Fruit fly (Drosophila melanogaster) whole organism, embryonic: ENCODE results near the gene CG13949.

Experiments
- Bdp1 ChIP-seq: fragments of 200-800 bp; sonication (Bioruptor generic); optimal IDR thresholded peaks from 3 replicates; lab custom pipeline; 2016; ENCODE audit warnings: missing biosample characterization, missing genetic modification characterization
- CG10274 ChIP-seq: fragments of 200-800 bp; sonication (Bioruptor generic); optimal IDR thresholded peaks from 3 replicates; lab custom pipeline; 2017; ENCODE audit warnings: missing biosample characterization, mild to moderate bottlenecking, missing genetic modification characterization
- CG11504 ChIP-seq: fragments of 200-800 bp; sonication (Bioruptor generic); optimal IDR thresholded peaks from 3 replicates; lab custom pipeline; 2019; ENCODE audit warnings: missing biosample characterization, mild to moderate bottlenecking, missing genetic modification characterization, moderate library complexity
- CG12219 ChIP-seq: fragments of 200-800 bp; sonication (Bioruptor generic); optimal IDR thresholded peaks from 3 replicates; lab custom pipeline; 2018; ENCODE audit warnings: missing biosample characterization, mild to moderate bottlenecking, missing genetic modification characterization
- CG12769 ChIP-seq: fragments of 200-800 bp; sonication (Bioruptor generic); optimal IDR thresholded peaks from 2 replicates; lab custom pipeline; 2019; ENCODE audit warnings: missing biosample characterization, mild to moderate bottlenecking, missing genetic modification characterization, moderate library complexity
- CG14441 ChIP-seq: fragments of 200-800 bp; sonication (Bioruptor generic); IDR thresholded peaks from 2 replicates; pipeline ENCODE4 v1.3.6; 2022; ENCODE audit warnings: missing biosample characterization, missing genetic modification characterization
- CG15011 ChIP-seq: fragments of 200-800 bp; sonication (Bioruptor generic); optimal IDR thresholded peaks from 3 replicates; lab custom pipeline; 2018; ENCODE audit warnings: missing biosample characterization, mild to moderate bottlenecking, missing genetic modification characterization
- CG15073 ChIP-seq: fragments of 200-800 bp; sonication (Bioruptor generic); optimal IDR thresholded peaks from 2 replicates; lab custom pipeline; 2016; ENCODE audit warnings: missing biosample characterization, missing genetic modification characterization
- CG16863 ChIP-seq: fragments of 200-800 bp; sonication (Bioruptor generic); optimal IDR thresholded peaks from 3 replicates; lab custom pipeline; 2016; ENCODE audit warnings: missing biosample characterization, missing genetic modification characterization
- CG17186 ChIP-seq: fragments of 200-800 bp; sonication (Bioruptor generic); optimal IDR thresholded peaks from 3 replicates; lab custom pipeline; 2017; ENCODE audit warnings: missing biosample characterization, missing genetic modification reagents, missing genetic modification characterization
- CG1832 ChIP-seq: fragments of 200-800 bp; sonication (Bioruptor generic); optimal IDR thresholded peaks from 2 replicates; lab custom pipeline; 2017; ENCODE audit warnings: missing biosample characterization, mild to moderate bottlenecking, missing genetic modification characterization, inconsistent platforms
- CG2120 ChIP-seq: fragments of 200-800 bp; sonication (Bioruptor generic); optimal IDR thresholded peaks from 3 replicates; lab custom pipeline; 2016; ENCODE audit warnings: missing biosample characterization, missing genetic modification characterization
- CG30020 ChIP-seq: fragments of 200-800 bp; optimal IDR thresholded peaks from 2 replicates; lab custom pipeline; 2019; ENCODE audit warnings: missing biosample characterization, mild to moderate bottlenecking, missing genetic modification characterization, moderate library complexity
- CG31388 ChIP-seq: fragments of 200-800 bp; sonication (Bioruptor generic); optimal IDR thresholded peaks from 2 replicates; lab custom pipeline; 2016; ENCODE audit warnings: missing biosample characterization, missing genetic modification characterization
- CG31441 ChIP-seq: fragments of 200-800 bp; sonication (Bioruptor generic); IDR thresholded peaks from 2 replicates; pipeline ENCODE4 v1.3.6; 2022; ENCODE audit warnings: missing biosample characterization, missing genetic modification characterization
- CG6791 ChIP-seq: fragments of 200-800 bp; sonication (Bioruptor generic); IDR thresholded peaks from 3 replicates; pipeline ENCODE4 v1.3.6; 2022; ENCODE audit warnings: missing biosample characterization, missing genetic modification characterization; ENCODE audit not compliant: partially characterized antibody
- CG7745 ChIP-seq: fragments of 200-800 bp; sonication (Bioruptor generic); optimal IDR thresholded peaks from 2 replicates; lab custom pipeline; 2018; ENCODE audit warnings: missing biosample characterization, mild to moderate bottlenecking, missing genetic modification characterization, moderate library complexity
- CG7928 ChIP-seq: fragments of 200-800 bp; sonication (Bioruptor generic); optimal IDR thresholded peaks from 2 replicates; lab custom pipeline; 2017; ENCODE audit warnings: missing biosample characterization, mild to moderate bottlenecking, missing genetic modification characterization
- CG8388 ChIP-seq: fragments of 200-800 bp; sonication (Bioruptor generic); optimal IDR thresholded peaks from 2 replicates; lab custom pipeline; 2019; ENCODE audit warnings: missing biosample characterization, mild to moderate bottlenecking, missing genetic modification characterization, moderate library complexity
- CG8944 ChIP-seq: fragments of 200-800 bp; sonication (Bioruptor generic); optimal IDR thresholded peaks from 3 replicates; lab custom pipeline; 2016; ENCODE audit warnings: missing biosample characterization, missing genetic modification characterization
- CG9437 ChIP-seq: fragments of 200-800 bp; sonication (Bioruptor generic); optimal IDR thresholded peaks from 2 replicates; lab custom pipeline; 2018; ENCODE audit warnings: missing biosample characterization, mild to moderate bottlenecking, missing genetic modification characterization
- Dbx ChIP-seq: fragments of 200-800 bp; sonication (Bioruptor generic); IDR thresholded peaks from 3 replicates; pipeline ENCODE4 v1.3.6; 2022; ENCODE audit warnings: missing biosample characterization, missing genetic modification characterization
- Doc3 ChIP-seq: fragments of 200-800 bp; sonication (Bioruptor generic); IDR thresholded peaks from 3 replicates; pipeline ENCODE4 v1.3.6; 2022; ENCODE audit warnings: missing biosample characterization, missing genetic modification characterization; ENCODE audit not compliant: partially characterized antibody
- E2f1 ChIP-seq: fragments of 200-800 bp; sonication (Bioruptor generic); IDR thresholded peaks from 2 replicates; pipeline ENCODE4 v1.3.6; 2022; ENCODE audit warnings: missing biosample characterization, missing genetic modification characterization
- Hand ChIP-seq: fragments of 200-800 bp; sonication (Bioruptor generic); optimal IDR thresholded peaks from 2 replicates; lab custom pipeline; 2017; ENCODE audit warnings: mild to moderate bottlenecking, missing biosample characterization, missing genetic modification reagents, missing genetic modification characterization
- Hsf ChIP-seq: fragments of 200-800 bp; sonication (Bioruptor generic); optimal IDR thresholded peaks from 3 replicates; lab custom pipeline; 2016; ENCODE audit warnings: missing biosample characterization, missing genetic modification characterization
- Lim3 ChIP-seq: fragments of 200-800 bp; sonication (Bioruptor generic); IDR thresholded peaks from 2 replicates; pipeline ENCODE4 v1.3.6; 2022; ENCODE audit warnings: missing biosample characterization, missing genetic modification characterization
- NFAT ChIP-seq: fragments of 200-800 bp; sonication (Bioruptor generic); IDR thresholded peaks from 2 replicates; pipeline ENCODE4 v1.3.6; 2022; ENCODE audit warnings: missing biosample characterization, missing genetic modification characterization
- Stat92E ChIP-seq, 3 experiments: fragments of >200 bp in 2 of 3; fragments of 200-800 bp in 1 of 3; sonication (Bioruptor generic) in 1 of 3; optimal IDR thresholded peaks; 2 replicates each; lab custom pipeline; 2017 to 2019; ENCODE audit warnings: missing biosample characterization in 3 of 3, missing genetic modification characterization in 3 of 3, mild to moderate bottlenecking in 1 of 3, moderate library complexity in 1 of 3
- bsh ChIP-seq, 2 experiments: fragments of 200-800 bp; sonication (Bioruptor generic); optimal IDR thresholded peaks; 2 replicates each; lab custom pipeline; 2017 to 2018; ENCODE audit warnings: mild to moderate bottlenecking in 2 of 2, missing biosample characterization in 2 of 2, missing genetic modification characterization in 2 of 2, moderate library complexity in 1 of 2
- cas ChIP-seq: fragments of 200-800 bp; sonication (Bioruptor generic); IDR thresholded peaks from 2 replicates; pipeline ENCODE4 v1.3.6; 2022; ENCODE audit warnings: missing biosample characterization, missing genetic modification characterization
- cato ChIP-seq: fragments of 200-800 bp; sonication (Bioruptor generic); optimal IDR thresholded peaks from 2 replicates; lab custom pipeline; 2016; ENCODE audit warnings: missing biosample characterization, missing genetic modification characterization, borderline replicate concordance
- cg ChIP-seq: fragments of 200-800 bp; sonication (Bioruptor generic); optimal IDR thresholded peaks from 3 replicates; lab custom pipeline; 2019; ENCODE audit warnings: missing biosample characterization, mild to moderate bottlenecking, missing genetic modification characterization, moderate library complexity
- chif ChIP-seq, 2 experiments: fragments of 200-800 bp; sonication (Bioruptor generic); optimal IDR thresholded peaks; 3 replicates each; lab custom pipeline; 2016; ENCODE audit warnings: missing biosample characterization in 2 of 2, missing genetic modification characterization in 2 of 2
- fd102C ChIP-seq: fragments of 200-800 bp; sonication (Bioruptor generic); optimal IDR thresholded peaks from 2 replicates; lab custom pipeline; 2018; ENCODE audit warnings: missing biosample characterization, mild to moderate bottlenecking, missing genetic modification characterization, moderate library complexity
- gcm ChIP-seq: fragments of 200-800 bp; sonication (Bioruptor generic); optimal IDR thresholded peaks from 2 replicates; lab custom pipeline; 2019; ENCODE audit warnings: missing biosample characterization, mild to moderate bottlenecking, missing genetic modification characterization, moderate library complexity
- grau ChIP-seq: fragments of 200-800 bp; optimal IDR thresholded peaks from 3 replicates; lab custom pipeline; 2019; ENCODE audit warnings: missing biosample characterization, mild to moderate bottlenecking, missing genetic modification characterization, moderate library complexity
- ind ChIP-seq: fragments of 200-800 bp; sonication (Bioruptor generic); optimal IDR thresholded peaks from 3 replicates; lab custom pipeline; 2016; ENCODE audit warnings: missing biosample characterization, missing genetic modification characterization
- jing ChIP-seq: fragments of 200-800 bp; sonication (Bioruptor generic); optimal IDR thresholded peaks from 2 replicates; lab custom pipeline; 2018; ENCODE audit warnings: missing biosample characterization, mild to moderate bottlenecking, missing genetic modification characterization
- lbe ChIP-seq: fragments of 200-800 bp; sonication (Bioruptor generic); optimal IDR thresholded peaks from 2 replicates; lab custom pipeline; 2016; ENCODE audit warnings: missing biosample characterization, mild to moderate bottlenecking, missing genetic modification characterization
- lov ChIP-seq, 2 experiments: fragments of 200-800 bp in 1 of 2; fragments of >200 bp in 1 of 2; sonication (Bioruptor generic) in 1 of 2; IDR thresholded peaks in 1 of 2; optimal IDR thresholded peaks in 1 of 2; 2 replicates in 1 of 2; 3 replicates in 1 of 2; pipeline versions ENCODE4 v1.3.6 to Lab custom; 2017 to 2022; ENCODE audit warnings: missing biosample characterization in 1 of 2, missing genetic modification characterization in 1 of 2
- maf-S ChIP-seq: fragments of 200-800 bp; sonication (Bioruptor generic); optimal IDR thresholded peaks from 2 replicates; lab custom pipeline; 2016; ENCODE audit warnings: missing biosample characterization, missing genetic modification characterization
- mld ChIP-seq: fragments of 200-800 bp; sonication (Bioruptor generic); IDR thresholded peaks from 3 replicates; pipeline ENCODE4 v1.3.6; 2022; ENCODE audit warnings: missing biosample characterization, missing genetic modification characterization; ENCODE audit not compliant: partially characterized antibody
- pnt ChIP-seq: fragments of 200-800 bp; sonication (Bioruptor generic); optimal IDR thresholded peaks from 3 replicates; lab custom pipeline; 2016; ENCODE audit warnings: missing biosample characterization, missing genetic modification characterization
- pros ChIP-seq: fragments of 200-800 bp; sonication (Bioruptor generic); optimal IDR thresholded peaks from 3 replicates; lab custom pipeline; 2019; ENCODE audit warnings: missing biosample characterization, mild to moderate bottlenecking, missing genetic modification characterization, moderate library complexity
- psq ChIP-seq: fragments of 200-800 bp; sonication (Bioruptor generic); optimal IDR thresholded peaks from 2 replicates; lab custom pipeline; 2017; ENCODE audit warnings: missing biosample characterization, missing genetic modification characterization
- sqz ChIP-seq: fragments of 200-800 bp; sonication (Bioruptor generic); optimal IDR thresholded peaks from 3 replicates; lab custom pipeline; 2018; ENCODE audit warnings: missing biosample characterization, mild to moderate bottlenecking, missing genetic modification characterization
- tx ChIP-seq: fragments of 200-800 bp; sonication (Bioruptor generic); optimal IDR thresholded peaks from 2 replicates; lab custom pipeline; 2016; ENCODE audit warnings: missing biosample characterization, missing genetic modification characterization
- wdn ChIP-seq: fragments of 200-800 bp; sonication (Bioruptor generic); IDR thresholded peaks from 2 replicates; pipeline ENCODE4 v1.3.6; 2022; ENCODE audit warnings: missing biosample characterization, missing genetic modification characterization

The CG13949 gene

DNA sequence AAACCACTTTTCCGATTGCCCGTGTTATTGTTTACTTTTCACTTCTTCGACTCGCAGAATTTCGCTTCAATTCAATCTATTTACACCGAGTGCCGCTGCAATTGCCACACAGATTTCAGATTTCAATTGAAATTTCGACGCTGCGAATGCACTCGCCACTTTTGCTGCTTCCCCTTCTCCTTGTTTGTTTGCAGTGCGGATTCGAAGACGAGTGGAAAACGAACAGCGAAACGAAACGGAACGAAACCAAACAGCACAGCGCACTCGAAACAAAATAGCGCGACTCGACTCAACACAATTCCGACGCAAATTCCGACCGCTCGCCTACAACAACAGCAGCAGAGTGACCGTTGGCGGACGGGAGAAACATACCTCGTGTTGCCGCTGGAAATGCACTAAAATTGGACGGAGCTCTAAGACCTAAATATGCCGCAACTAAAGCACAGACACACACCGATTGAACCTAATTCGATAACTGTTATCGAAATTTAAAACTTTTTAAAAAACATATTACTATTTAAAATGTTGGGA is 4.3 kb upstream of the CG13949 start, which contains the start of gene drongo (continued):
- TF ChIP-seq chif (GFP tag; optimal IDR thresholded peaks at IDR 0.05; lab: Kevin White, UChicago) (peak; percentile 6 to 44), cg (peak; percentile 80), CG30020 (tag; lab: Kevin White, UChicago) (peak; percentile 44), grau (tag; lab: Kevin White, UChicago) (peak; percentile 25), Doc3 (GFP tag; lab: Robert Waterston, UW) (no peak), gcm (GFP tag; lab: Kevin White, UChicago) (peak; percentile 33), Dbx (GFP tag; lab: Robert Waterston, UW) (peak; percentile 48; the same call in 2 of the 3 replicates), lov (optimal IDR thresholded peaks at IDR 0.05; lab: Kevin White, UChicago) (no peak), lov (GFP tag; IDR thresholded peaks at IDR 0.05; lab: Robert Waterston, UW) (0 out of 3 replicates have a peak, but pooled peaks have one; percentile 11), pros (GFP tag; lab: Kevin White, UChicago) (peak; percentile 42), tx (GFP tag; lab: Kevin White, UChicago) (no peak), sqz (peak; percentile 39), Hsf (GFP tag; lab: Kevin White, UChicago) (peak; percentile 27), CG7928 (peak; percentile 19), CG15073 (GFP tag; lab: Kevin White, UChicago) (no peak), CG12219 (no peak), CG6791 (GFP tag; lab: Robert Waterston, UW) (peak; percentile 68), CG2120 (peak; percentile 50), CG11504 (tag; lab: Kevin White, UChicago) (peak; percentile 48), wdn (GFP tag; lab: Robert Waterston, UW) (no peak), psq (GFP tag; lab: Kevin White, UChicago) (peak; percentile 34), CG12769 (peak; percentile 69), CG31388 (GFP tag; lab: Kevin White, UChicago) (no peak), maf-S (GFP tag; lab: Kevin White, UChicago) (no peak), CG9437 (GFP tag; lab: Kevin White, UChicago) (peak; percentile 28), CG16863 (no peak), Hand (GFP tag; lab: Kevin White, UChicago) (peak; percentile 61), CG15011 (GFP tag; lab: Kevin White, UChicago) (no peak), cato (GFP tag; lab: Kevin White, UChicago) (no peak), CG10274 (GFP tag; lab: Kevin White, UChicago) (no peak), ind (GFP tag; lab: Kevin White, UChicago) (no peak), CG8944 (GFP tag; lab: Kevin White, UChicago) (no peak), CG7745 (tag; lab: Kevin White, UChicago) (no peak), CG1832 (GFP tag; lab: Kevin White, UChicago) (no peak), CG31441 (GFP tag; lab: Robert Waterston, UW) (no peak; the same call in 1 of the 2 replicates), bsh (GFP tag; optimal IDR thresholded peaks at IDR 0.05; lab: Kevin White, UChicago) (peak; percentile 12 to 17), lbe (GFP tag; lab: Kevin White, UChicago) (no peak), NFAT (GFP tag; lab: Robert Waterston, UW) (peak; percentile 47; the same call in 1 of the 2 replicates), Bdp1 (no peak), CG8388 (GFP tag; lab: Kevin White, UChicago) (no peak), jing (GFP tag; lab: Kevin White, UChicago) (no peak), fd102C (GFP tag; lab: Kevin White, UChicago) (no peak), mld (GFP tag; lab: Robert Waterston, UW) (no peak), Lim3 (GFP tag; lab: Robert Waterston, UW) (no peak), CG17186 (GFP tag; lab: Kevin White, UChicago) (peak; percentile 58), cas (GFP tag; lab: Robert Waterston, UW) (no peak), E2f1 (GFP tag; lab: Robert Waterston, UW) (no peak), CG14441 (GFP tag; lab: Robert Waterston, UW) (peak; percentile 32; the same call in 1 of the 2 replicates), pnt (GFP tag; lab: Kevin White, UChicago) (no peak), Stat92E (GFP tag; optimal IDR thresholded peaks at IDR 0.05; lab: Kevin White, UChicago) (peak in 1 of 3 experiments; percentile 79)
